Worm (Caenorhabditis elegans): Measurements from ENCODE around the gene clec-74.
A peak's percentile ranks its signal among the peaks of the same experiment; 100 is the strongest.

clec-74 gene

DNA sequence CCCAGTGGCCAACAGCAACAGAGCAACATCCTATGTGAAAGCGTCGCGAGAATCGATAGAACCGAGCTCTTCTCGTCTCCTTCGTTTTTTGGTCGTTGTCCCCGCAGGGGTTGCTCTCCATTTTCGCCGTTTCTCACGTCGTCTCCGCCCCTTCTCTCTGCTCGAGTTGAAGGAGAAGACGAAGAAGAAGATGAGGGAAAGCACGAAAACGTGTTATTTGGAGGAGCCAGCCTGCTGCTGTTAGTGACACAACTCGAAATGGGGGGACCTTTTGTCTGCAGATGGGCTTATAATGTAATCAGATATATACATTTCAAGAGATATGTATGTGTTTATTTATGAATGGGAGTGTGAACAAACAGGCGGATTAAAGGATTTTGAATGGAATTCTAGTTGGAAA is 50.9 kb downstream of the clec-74 start, which contains the start of gene W02C12.2:
Gene W02C12.2 (minus strand): TSS at position 277 of the 400 bp plus-strand sequence.
- TF ChIP-seq zfh-2 (GFP tag; conservative IDR thresholded peaks at IDR 0.05) (peak; percentile 53; the same call in 1 of the 2 replicates), F37B4.10 (GFP tag; IDR thresholded peaks at IDR 0.05) (no peak), ceh-27 (GFP tag; optimal IDR thresholded peaks at IDR 0.05) (peak; percentile 30), ztf-28 (GFP tag; IDR thresholded peaks at IDR 0.05) (no peak)

DNA sequence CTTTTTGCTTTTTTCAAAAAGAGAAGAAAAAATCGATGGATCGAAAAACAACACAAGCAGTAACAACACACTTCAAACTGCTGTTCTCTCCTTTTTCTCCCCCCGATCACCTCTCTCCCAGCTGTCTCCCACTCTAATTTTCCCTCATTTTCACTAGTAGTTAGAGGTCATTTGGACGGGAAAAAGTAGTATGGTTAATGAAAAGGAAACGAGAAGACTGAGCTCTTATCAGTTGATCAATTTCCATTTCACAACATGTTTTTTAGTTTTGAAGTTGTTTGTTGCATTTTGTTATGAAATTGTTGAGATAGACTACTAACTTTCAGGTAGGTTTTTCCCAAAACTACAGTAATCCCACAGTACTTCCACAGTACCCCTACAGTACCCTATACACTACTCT is 51.6 kb downstream of the clec-74 start:
- TF ChIP-seq ceh-100 (GFP tag; IDR thresholded peaks at IDR 0.05): no peak
- no peak for TF ChIP-seq bed-1 (GFP tag; IDR thresholded peaks at IDR 0.05)
- TF ChIP-seq F57A8.1 (GFP tag; optimal IDR thresholded peaks at IDR 0.05): no peak
- peak; percentile 12 for TF ChIP-seq nhr-80 (tag; optimal IDR thresholded peaks at IDR 0.05)
- TF ChIP-seq tlf-1 (GFP tag; optimal IDR thresholded peaks at IDR 0.05): no peak
- peak; percentile 29; the same call in 1 of the 2 replicates for TF ChIP-seq cebp-1 (GFP tag; IDR thresholded peaks at IDR 0.05)
- TF ChIP-seq cebp-1 (tag; optimal IDR thresholded peaks at IDR 0.05): peak; percentile 54
- no peak for TF ChIP-seq let-607 (tag; optimal IDR thresholded peaks at IDR 0.05)
